Fruit fly (Drosophila melanogaster) Kc167 (cell line): ENCODE data around the gene Srx.
A peak's percentile ranks its signal among the peaks of the same experiment; 100 is the strongest.

Experiments
- Myc ChIP-seq: fragments of >200 bp; optimal IDR thresholded peaks from 2 replicates; lab custom pipeline; 2017; ENCODE audit warnings: missing external identifiers
- Sin3A ChIP-seq: fragments of >200 bp; optimal IDR thresholded peaks from 2 replicates; lab custom pipeline; 2018; ENCODE audit warnings: missing external identifiers
- h ChIP-seq: fragments of >200 bp; optimal IDR thresholded peaks from 3 replicates; lab custom pipeline; 2018; ENCODE audit warnings: missing external identifiers
- insv ChIP-seq: fragments of >200 bp; optimal IDR thresholded peaks from 3 replicates; lab custom pipeline; 2018; ENCODE audit warnings: missing external identifiers
- psq ChIP-seq: fragments of >200 bp; optimal IDR thresholded peaks from 2 replicates; lab custom pipeline; 2017; ENCODE audit warnings: missing external identifiers
- ttk ChIP-seq: sonication (Bioruptor generic); optimal IDR thresholded peaks from 2 replicates; lab custom pipeline; 2017; ENCODE audit warnings: missing external identifiers

Gene Srx

dm6 chrX:17830211-17830616 lies 26.6 kb upstream of the Srx start:
- TF ChIP-seq h (lab: Kevin White, UChicago) (no peak), ttk (no peak), insv (lab: Kevin White, UChicago) (no peak), Sin3A (lab: Kevin White, UChicago) (no peak), Myc (no peak), psq (no peak)

dm6 chrX:17830644-17831043 lies 26.1 kb upstream of the Srx start, which contains the start of gene CG6398:
Gene CG6398, plus strand, starts transcription at chrX:17830828.
- TF ChIP-seq psq (no peak), insv (lab: Kevin White, UChicago) (no peak), Sin3A (lab: Kevin White, UChicago) (no peak)

- TF ChIP-seq Sin3A (lab: Kevin White, UChicago) (no peak), insv (lab: Kevin White, UChicago) (no peak), ttk (no peak), h (lab: Kevin White, UChicago) (no peak), psq (no peak), Myc (no peak)
These were observed 24.4 kb upstream of the Srx start for dm6 chrX:17832163-17833014.

dm6 chrX:17833986-17834385 lies 22.8 kb upstream of the Srx start:
- TF ChIP-seq insv (lab: Kevin White, UChicago) (no peak), h (lab: Kevin White, UChicago) (no peak), Sin3A (lab: Kevin White, UChicago) (no peak), psq (no peak), Myc (no peak), ttk (no peak)

dm6 chrX:17834754-17835153 lies 22.0 kb upstream of the Srx start:
- TF ChIP-seq psq (no peak), h (lab: Kevin White, UChicago) (no peak), Sin3A (lab: Kevin White, UChicago) (no peak), ttk (no peak), insv (lab: Kevin White, UChicago) (no peak), Myc (no peak)

- TF ChIP-seq Sin3A (lab: Kevin White, UChicago) (no peak), h (lab: Kevin White, UChicago) (no peak), insv (lab: Kevin White, UChicago) (no peak), ttk (no peak)
These were observed 20.3 kb upstream of the Srx start for dm6 chrX:17836420-17836932.

dm6 chrX:17841923-17842322 lies 14.9 kb upstream of the Srx start, which contains the start of gene Taf9:
Gene Taf9, plus strand, starts transcription at chrX:17842161.
- TF ChIP-seq Sin3A (lab: Kevin White, UChicago) (no peak), ttk (no peak), h (lab: Kevin White, UChicago) (no peak), insv (lab: Kevin White, UChicago) (no peak), psq (no peak), Myc (no peak)

dm6 chrX:17844623-17845022 lies 12.2 kb upstream of the Srx start, which contains the start of the genes CG8142 and Ucp4A:
Gene CG8142, minus strand, starts transcription at chrX:17844704.
Gene Ucp4A, plus strand, starts transcription at chrX:17844949.
- TF ChIP-seq insv (lab: Kevin White, UChicago): no peak
- TF ChIP-seq Myc: no peak
- TF ChIP-seq ttk: no peak
- no peak for TF ChIP-seq Sin3A (lab: Kevin White, UChicago)
- TF ChIP-seq h (lab: Kevin White, UChicago): no peak
- TF ChIP-seq psq: no peak

dm6 chrX:17845820-17846379 lies 10.9 kb upstream of the Srx start:
- TF ChIP-seq ttk (no peak), Myc (no peak), insv (lab: Kevin White, UChicago) (no peak), Sin3A (lab: Kevin White, UChicago) (no peak), h (lab: Kevin White, UChicago) (no peak), psq (no peak)

dm6 chrX:17850179-17850578 lies 6.6 kb upstream of the Srx start, which contains the start of the genes CG15814 and Spt7:
Gene CG15814, minus strand, starts transcription at chrX:17850342.
Gene Spt7, plus strand, starts transcription at chrX:17850460.
- TF ChIP-seq psq (no peak), insv (lab: Kevin White, UChicago) (no peak), Sin3A (lab: Kevin White, UChicago) (no peak), Myc (no peak), h (lab: Kevin White, UChicago) (peak; percentile 22)

- TF ChIP-seq h (lab: Kevin White, UChicago) (no peak), insv (lab: Kevin White, UChicago) (no peak), Sin3A (lab: Kevin White, UChicago) (no peak), Myc (no peak), psq (no peak), ttk (no peak)
These were observed 4.3 kb upstream of the Srx start, which contains the start of gene CG32554 for dm6 chrX:17852457-17852856. Gene CG32554, minus strand, starts transcription at chrX:17852685.

dm6 chrX:17856029-17856428 lies 745 bp upstream of the Srx start, which contains the start of gene Mco4:
Gene Mco4, minus strand, starts transcription at chrX:17856129.
- TF ChIP-seq Sin3A (lab: Kevin White, UChicago) (no peak), ttk (no peak), Myc (no peak), psq (no peak), h (lab: Kevin White, UChicago) (no peak), insv (lab: Kevin White, UChicago) (no peak)
